Worm (Caenorhabditis elegans) whole organism, late embryonic: ENCODE measurements around the gene F56B3.4.
A peak's percentile ranks its signal among the peaks of the same experiment; 100 is the strongest.

Experiments
- C38D4.7 ChIP-seq: fragments of 200-800 bp; sonication (Bioruptor generic); optimal IDR thresholded peaks from 2 replicates; lab custom pipeline; 2018; ENCODE audit warnings: mild to moderate bottlenecking, missing genetic modification characterization, moderate library complexity, missing compliant biosample characterization
- F13H6.1 ChIP-seq: sonication (generic microtip); optimal IDR thresholded peaks from 2 replicates; lab custom pipeline; 2016; ENCODE audit warnings: missing genetic modification characterization, missing compliant biosample characterization
- K02D7.2 ChIP-seq: sonication (generic microtip); optimal IDR thresholded peaks from 2 replicates; lab custom pipeline; 2017; ENCODE audit warnings: mild to moderate bottlenecking, missing genetic modification characterization, missing compliant biosample characterization
- K09A11.1 ChIP-seq: sonication (generic microtip); optimal IDR thresholded peaks from 2 replicates; lab custom pipeline; 2017; ENCODE audit warnings: antibody characterized with exemption, mild to moderate bottlenecking, missing genetic modification characterization, missing compliant biosample characterization; ENCODE audit not compliant: insufficient read depth
- ceh-14 ChIP-seq: sonication (generic microtip); optimal IDR thresholded peaks from 2 replicates; lab custom pipeline; 2016; ENCODE audit warnings: missing genotype, missing genetic modification characterization, missing compliant biosample characterization
- ceh-18 ChIP-seq: sonication (generic microtip); optimal IDR thresholded peaks from 2 replicates; lab custom pipeline; 2016; ENCODE audit warnings: missing genetic modification characterization, missing compliant biosample characterization
- ceh-19 ChIP-seq: fragments of 200-800 bp; sonication (Bioruptor generic); optimal IDR thresholded peaks from 2 replicates; lab custom pipeline; 2018; ENCODE audit warnings: mild to moderate bottlenecking, missing genetic modification characterization, missing compliant biosample characterization
- ceh-2 ChIP-seq: sonication (generic microtip); optimal IDR thresholded peaks from 2 replicates; lab custom pipeline; 2016; ENCODE audit warnings: missing genotype, missing genetic modification characterization, missing compliant biosample characterization
- ceh-22 ChIP-seq: sonication (generic microtip); optimal IDR thresholded peaks from 2 replicates; lab custom pipeline; 2017; ENCODE audit warnings: missing biosample characterization, missing genetic modification characterization
- ceh-24 ChIP-seq: sonication (generic microtip); optimal IDR thresholded peaks from 2 replicates; lab custom pipeline; 2016; ENCODE audit warnings: mild to moderate bottlenecking, missing genetic modification characterization, missing compliant biosample characterization
- ceh-31 ChIP-seq: sonication (generic microtip); optimal IDR thresholded peaks from 2 replicates; lab custom pipeline; 2016; ENCODE audit warnings: missing genetic modification characterization, missing compliant biosample characterization
- ceh-34 ChIP-seq: sonication (generic microtip); optimal IDR thresholded peaks from 2 replicates; lab custom pipeline; 2016; ENCODE audit warnings: mild to moderate bottlenecking, missing genetic modification characterization, missing compliant biosample characterization
- ceh-48 ChIP-seq: sonication (generic microtip); optimal IDR thresholded peaks from 2 replicates; lab custom pipeline; 2016; ENCODE audit warnings: missing genetic modification characterization, inconsistent platforms, missing compliant biosample characterization
- ceh-6 ChIP-seq: fragments of 200-800 bp; sonication (Bioruptor generic); optimal IDR thresholded peaks from 2 replicates; lab custom pipeline; 2018; ENCODE audit warnings: mild to moderate bottlenecking, missing genetic modification characterization, missing compliant biosample characterization
- ceh-9 ChIP-seq: sonication (generic microtip); optimal IDR thresholded peaks from 2 replicates; lab custom pipeline; 2016; ENCODE audit warnings: mild to moderate bottlenecking, missing genetic modification characterization, inconsistent platforms, missing compliant biosample characterization
- che-1 ChIP-seq: sonication (generic microtip); optimal IDR thresholded peaks from 2 replicates; lab custom pipeline; 2016; ENCODE audit warnings: mild to moderate bottlenecking, missing genetic modification characterization, missing compliant biosample characterization
- dve-1 ChIP-seq: sonication (generic microtip); optimal IDR thresholded peaks from 2 replicates; lab custom pipeline; 2017; ENCODE audit warnings: antibody characterized with exemption, mild to moderate bottlenecking, missing genetic modification characterization, missing compliant biosample characterization
- elt-2 ChIP-seq: sonication (generic microtip); optimal IDR thresholded peaks from 2 replicates; lab custom pipeline; 2016; ENCODE audit warnings: missing genetic modification reagents, missing genetic modification characterization, missing compliant biosample characterization
- elt-4 ChIP-seq: sonication (generic microtip); optimal IDR thresholded peaks from 2 replicates; lab custom pipeline; 2016; ENCODE audit warnings: missing genetic modification characterization, missing compliant biosample characterization
- ets-4 ChIP-seq: sonication (generic microtip); optimal IDR thresholded peaks from 2 replicates; lab custom pipeline; 2016; ENCODE audit warnings: missing genetic modification characterization, missing compliant biosample characterization
- eyg-1 ChIP-seq: sonication (generic microtip); optimal IDR thresholded peaks from 2 replicates; lab custom pipeline; 2016; ENCODE audit warnings: missing genotype, missing genetic modification characterization, missing compliant biosample characterization
- fax-1 ChIP-seq: sonication (generic microtip); optimal IDR thresholded peaks from 2 replicates; lab custom pipeline; 2016; ENCODE audit warnings: missing genotype, missing genetic modification characterization, missing compliant biosample characterization
- fkh-6 ChIP-seq: sonication (generic microtip); optimal IDR thresholded peaks from 2 replicates; lab custom pipeline; 2016; ENCODE audit warnings: missing genetic modification characterization, missing compliant biosample characterization
- gmeb-2 ChIP-seq: sonication (generic microtip); optimal IDR thresholded peaks from 2 replicates; lab custom pipeline; 2016; ENCODE audit warnings: missing genetic modification characterization, inconsistent platforms, missing compliant biosample characterization
- hlh-13 ChIP-seq: fragments of 200-800 bp; sonication (Bioruptor generic); optimal IDR thresholded peaks from 2 replicates; lab custom pipeline; 2018; ENCODE audit warnings: mild to moderate bottlenecking, missing genetic modification characterization, missing compliant biosample characterization
- hlh-6 ChIP-seq: sonication (generic microtip); optimal IDR thresholded peaks from 2 replicates; lab custom pipeline; 2016; ENCODE audit warnings: missing genotype, missing genetic modification characterization, missing compliant biosample characterization
- hlh-8 ChIP-seq: sonication (generic microtip); optimal IDR thresholded peaks from 2 replicates; lab custom pipeline; 2016; ENCODE audit warnings: missing genotype, missing genetic modification characterization, missing compliant biosample characterization
- lim-6 ChIP-seq: sonication (generic microtip); optimal IDR thresholded peaks from 2 replicates; lab custom pipeline; 2016; ENCODE audit warnings: missing genetic modification characterization, missing compliant biosample characterization
- madf-2 ChIP-seq: sonication (generic microtip); optimal IDR thresholded peaks from 2 replicates; lab custom pipeline; 2017; ENCODE audit warnings: missing genetic modification characterization, missing compliant biosample characterization
- mec-3 ChIP-seq: sonication (generic microtip); optimal IDR thresholded peaks from 2 replicates; lab custom pipeline; 2016; ENCODE audit warnings: borderline replicate concordance, missing genetic modification characterization, missing compliant biosample characterization
- nfya-1 ChIP-seq: sonication (generic microtip); optimal IDR thresholded peaks from 2 replicates; lab custom pipeline; 2017; ENCODE audit warnings: missing genetic modification characterization, mild to moderate bottlenecking, missing compliant biosample characterization, antibody characterized with exemption, moderate library complexity
- nhr-232 ChIP-seq: sonication (generic microtip); optimal IDR thresholded peaks from 2 replicates; lab custom pipeline; 2016; ENCODE audit warnings: missing genetic modification characterization, missing compliant biosample characterization
- npax-4 ChIP-seq: sonication (generic microtip); optimal IDR thresholded peaks from 2 replicates; lab custom pipeline; 2016; ENCODE audit warnings: missing genetic modification characterization, missing compliant biosample characterization
- odd-2 ChIP-seq: sonication (generic microtip); optimal IDR thresholded peaks from 2 replicates; lab custom pipeline; 2017; ENCODE audit warnings: antibody characterized with exemption, mild to moderate bottlenecking, missing genetic modification characterization, missing compliant biosample characterization
- pag-3 ChIP-seq: sonication (generic microtip); optimal IDR thresholded peaks from 2 replicates; lab custom pipeline; 2016; ENCODE audit warnings: missing compliant biosample characterization, missing genetic modification characterization, borderline replicate concordance
- pat-9 ChIP-seq: fragments of 200-800 bp; sonication (Bioruptor generic); optimal IDR thresholded peaks from 2 replicates; lab custom pipeline; 2018; ENCODE audit warnings: mild to moderate bottlenecking, missing genetic modification characterization, moderate library complexity, missing compliant biosample characterization
- pax-1 ChIP-seq: fragments of 150-350 bp; optimal IDR thresholded peaks from 2 replicates; lab custom pipeline; 2014; ENCODE audit warnings: missing biosample characterization, missing genetic modification characterization
- pha-2 ChIP-seq: sonication (generic microtip); optimal IDR thresholded peaks from 2 replicates; lab custom pipeline; 2017; ENCODE audit warnings: mild to moderate bottlenecking, missing genetic modification characterization, missing compliant biosample characterization
- pqm-1 ChIP-seq: sonication (generic microtip); optimal IDR thresholded peaks from 2 replicates; lab custom pipeline; 2016; ENCODE audit warnings: missing genetic modification characterization, missing compliant biosample characterization
- pros-1 ChIP-seq: fragments of 150-350 bp; optimal IDR thresholded peaks from 2 replicates; lab custom pipeline; 2014; ENCODE audit warnings: missing biosample characterization, missing genetic modification reagents, missing genetic modification characterization
- ref-2 ChIP-seq: sonication (generic microtip); optimal IDR thresholded peaks from 2 replicates; lab custom pipeline; 2016; ENCODE audit warnings: missing genetic modification characterization, missing compliant biosample characterization
- sox-2 ChIP-seq: fragments of 200-800 bp; sonication (Bioruptor generic); IDR thresholded peaks from 2 replicates; pipeline ENCODE4 v1.3.6; 2022; ENCODE audit warnings: missing genetic modification reagents, missing genetic modification characterization, missing compliant biosample characterization
- syd-9 ChIP-seq: sonication (generic microtip); optimal IDR thresholded peaks from 2 replicates; lab custom pipeline; 2016; ENCODE audit warnings: mild to moderate bottlenecking, missing genetic modification characterization, moderate library complexity, missing compliant biosample characterization
- tbx-2 ChIP-seq: sonication (generic microtip); optimal IDR thresholded peaks from 2 replicates; lab custom pipeline; 2016; ENCODE audit warnings: missing genetic modification characterization, missing compliant biosample characterization
- tbx-7 ChIP-seq: sonication (generic microtip); optimal IDR thresholded peaks from 2 replicates; lab custom pipeline; 2016; ENCODE audit warnings: missing genotype, missing genetic modification characterization, missing compliant biosample characterization
- unc-42 ChIP-seq: sonication (generic microtip); optimal IDR thresholded peaks from 2 replicates; lab custom pipeline; 2016; ENCODE audit warnings: missing genotype, missing genetic modification characterization, missing compliant biosample characterization
- unc-86 ChIP-seq: sonication (generic microtip); optimal IDR thresholded peaks from 2 replicates; lab custom pipeline; 2016; ENCODE audit warnings: missing genetic modification characterization, missing compliant biosample characterization

Gene F56B3.4

ce11 chrIV:801162-801561, 7.1 kb upstream of the F56B3.4 start:
- no peak for TF ChIP-seq C38D4.7 (GFP tag; lab: Kevin White, UChicago)
- no peak for TF ChIP-seq che-1
- no peak for TF ChIP-seq tbx-7 (tag; lab: Kevin White, UChicago)
- no peak for TF ChIP-seq pag-3 (tag; lab: Kevin White, UChicago)
- TF ChIP-seq ceh-34 (tag; lab: Kevin White, UChicago): no peak
- no peak for TF ChIP-seq madf-2 (tag; lab: Kevin White, UChicago)
- no peak for TF ChIP-seq ceh-2
- TF ChIP-seq pat-9 (tag; lab: Kevin White, UChicago): no peak
- TF ChIP-seq odd-2 (tag; lab: Kevin White, UChicago): no peak
- TF ChIP-seq nhr-232 (tag; lab: Kevin White, UChicago): no peak
- TF ChIP-seq fax-1 (tag; lab: Kevin White, UChicago): no peak
- no peak for TF ChIP-seq elt-4 (tag; lab: Kevin White, UChicago)
- no peak for TF ChIP-seq elt-2 (tag; lab: Kevin White, UChicago)
- no peak for TF ChIP-seq ceh-19 (GFP tag; lab: Kevin White, UChicago)
- TF ChIP-seq pax-1: no peak
- TF ChIP-seq dve-1 (tag; lab: Kevin White, UChicago): no peak
- TF ChIP-seq unc-42 (tag; lab: Kevin White, UChicago): no peak

ce11 chrIV:800518-800917, 6.4 kb upstream of the F56B3.4 start, which contains the start of gene mrpl-46:
mrpl-46 (plus strand) TSS chrIV:800818.
- TF ChIP-seq ref-2 (no peak), pqm-1 (tag; lab: Kevin White, UChicago) (no peak), gmeb-2 (tag; lab: Kevin White, UChicago) (no peak), sox-2 (GFP tag; lab: Robert Waterston, UW) (no peak), ets-4 (tag; lab: Kevin White, UChicago) (no peak), ceh-31 (tag; lab: Kevin White, UChicago) (no peak), tbx-2 (tag; lab: Kevin White, UChicago) (no peak), hlh-6 (tag; lab: Kevin White, UChicago) (no peak), pag-3 (tag; lab: Kevin White, UChicago) (no peak), ceh-14 (tag; lab: Kevin White, UChicago) (no peak), F13H6.1 (no peak), C38D4.7 (GFP tag; lab: Kevin White, UChicago) (no peak), dve-1 (tag; lab: Kevin White, UChicago) (no peak), hlh-8 (tag; lab: Kevin White, UChicago) (no peak), ceh-34 (tag; lab: Kevin White, UChicago) (no peak), K09A11.1 (tag; lab: Kevin White, UChicago) (no peak), syd-9 (tag; lab: Kevin White, UChicago) (no peak), K02D7.2 (tag; lab: Kevin White, UChicago) (no peak), npax-4 (tag; lab: Kevin White, UChicago) (no peak), ceh-22 (tag; lab: Kevin White, UChicago) (no peak)
- TF ChIP-seq, all 69 proteins: peak for 0

- TF ChIP-seq npax-4 (tag; lab: Kevin White, UChicago) (peak; percentile 36), pqm-1 (tag; lab: Kevin White, UChicago) (peak; percentile 76), ceh-6 (GFP tag; lab: Kevin White, UChicago) (no peak), hlh-13 (no peak), ets-4 (tag; lab: Kevin White, UChicago) (peak; percentile 86), gmeb-2 (tag; lab: Kevin White, UChicago) (peak; percentile 0), mec-3 (tag; lab: Kevin White, UChicago) (peak; percentile 59), tbx-7 (tag; lab: Kevin White, UChicago) (peak; percentile 78), pha-2 (tag; lab: Kevin White, UChicago) (peak; percentile 72), pros-1 (tag; lab: Kevin White, UChicago) (no peak), eyg-1 (tag; lab: Kevin White, UChicago) (no peak), ceh-34 (tag; lab: Kevin White, UChicago) (peak; percentile 75), elt-2 (tag; lab: Kevin White, UChicago) (peak; percentile 91), ceh-24 (peak; percentile 23), ceh-9 (tag; lab: Kevin White, UChicago) (no peak), nfya-1 (peak; percentile 7), unc-86 (tag; lab: Kevin White, UChicago) (peak; percentile 63), hlh-8 (tag; lab: Kevin White, UChicago) (peak; percentile 94), unc-42 (tag; lab: Kevin White, UChicago) (peak; percentile 87), lim-6 (peak; percentile 86), elt-4 (tag; lab: Kevin White, UChicago) (no peak), ceh-48 (no peak), ceh-18 (tag; lab: Kevin White, UChicago) (peak; percentile 13), fkh-6 (tag; lab: Kevin White, UChicago) (peak; percentile 61)
Measured at ce11 chrIV:796521-797073, 2.5 kb upstream of the F56B3.4 start, which contains the start of the genes F56B3.11 and ech-5. F56B3.11 (minus strand) TSS chrIV:796571. ech-5 (plus strand) TSS chrIV:797023.
